Fruit fly (Drosophila melanogaster) whole organism, embryonic: Measurements from ENCODE around the gene CG7497.

Experiments
- Ada2b ChIP-seq: fragments of 200-800 bp; sonication (Bioruptor generic); IDR thresholded peaks from 2 replicates; pipeline ENCODE4 v1.3.6; 2022; ENCODE audit warnings: missing biosample characterization, missing genetic modification characterization
- Atf6 ChIP-seq: fragments of 200-800 bp; sonication (Bioruptor generic); IDR thresholded peaks from 2 replicates; pipeline ENCODE4 v1.3.6; 2022; ENCODE audit warnings: missing biosample characterization, missing genetic modification characterization
- Awh ChIP-seq: fragments of 200-800 bp; sonication (Bioruptor generic); IDR thresholded peaks from 2 replicates; pipeline ENCODE4, ENCODE4 v1.3.6; 2022; ENCODE audit warnings: missing biosample characterization, missing genetic modification characterization
- CG10654 ChIP-seq: fragments of 200-800 bp; sonication (Bioruptor generic); optimal IDR thresholded peaks from 2 replicates; lab custom pipeline; 2016; ENCODE audit warnings: missing biosample characterization, missing genetic modification characterization
- CG10959 ChIP-seq: fragments of 200-800 bp; sonication (Bioruptor generic); IDR thresholded peaks from 2 replicates; pipeline ENCODE4 v1.3.6; 2022; ENCODE audit warnings: missing biosample characterization, missing genetic modification characterization
- CG11695 ChIP-seq: fragments of 200-800 bp; sonication (Bioruptor generic); IDR thresholded peaks from 3 replicates; pipeline ENCODE4 v1.3.6; 2022; ENCODE audit warnings: missing biosample characterization, missing genetic modification characterization
- CG12104 ChIP-seq: fragments of 200-800 bp; sonication (Bioruptor generic); optimal IDR thresholded peaks from 3 replicates; lab custom pipeline; 2016; ENCODE audit warnings: missing biosample characterization, missing genetic modification characterization
- CG13123 ChIP-seq: fragments of 200-800 bp; sonication (Bioruptor generic); optimal IDR thresholded peaks from 2 replicates; lab custom pipeline; 2016; ENCODE audit warnings: missing biosample characterization, missing genetic modification characterization
- CG13287 ChIP-seq: fragments of 200-800 bp; sonication (Bioruptor generic); IDR thresholded peaks from 2 replicates; pipeline ENCODE4 v1.3.6; 2022; ENCODE audit warnings: missing biosample characterization, missing genetic modification characterization; ENCODE audit not compliant: partially characterized antibody
- CG14014 ChIP-seq: fragments of 200-800 bp; sonication (Bioruptor generic); IDR thresholded peaks from 2 replicates; pipeline ENCODE4 v1.3.6; 2022; ENCODE audit warnings: missing biosample characterization, missing genetic modification characterization
- CG14441 ChIP-seq: fragments of 200-800 bp; sonication (Bioruptor generic); IDR thresholded peaks from 2 replicates; pipeline ENCODE4 v1.3.6; 2022; ENCODE audit warnings: missing biosample characterization, missing genetic modification characterization
- CG15601 ChIP-seq: fragments of 200-800 bp; sonication (Bioruptor generic); optimal IDR thresholded peaks from 3 replicates; lab custom pipeline; 2019; ENCODE audit warnings: missing biosample characterization, mild to moderate bottlenecking, missing genetic modification characterization, moderate library complexity
- CG17385 ChIP-seq: fragments of 200-800 bp; sonication (Bioruptor generic); optimal IDR thresholded peaks from 3 replicates; lab custom pipeline; 2018; ENCODE audit warnings: missing biosample characterization, mild to moderate bottlenecking, missing genetic modification characterization
- CG17612 ChIP-seq: fragments of 200-800 bp; sonication (Bioruptor generic); IDR thresholded peaks from 2 replicates; pipeline ENCODE4 v1.3.6; 2022; ENCODE audit warnings: missing biosample characterization, missing genetic modification characterization
- CG17802 ChIP-seq: fragments of 200-800 bp; sonication (Bioruptor generic); optimal IDR thresholded peaks from 2 replicates; lab custom pipeline; 2018; ENCODE audit warnings: missing biosample characterization, mild to moderate bottlenecking, missing genetic modification characterization, moderate library complexity
- CG18011 ChIP-seq: fragments of 200-800 bp; sonication (Bioruptor generic); optimal IDR thresholded peaks from 2 replicates; lab custom pipeline; 2017; ENCODE audit warnings: missing biosample characterization, missing genetic modification characterization, mild to moderate bottlenecking, moderate library complexity, missing genotype
- CG18262 ChIP-seq: fragments of 200-800 bp; optimal IDR thresholded peaks from 3 replicates; lab custom pipeline; 2019; ENCODE audit warnings: missing biosample characterization, mild to moderate bottlenecking, missing genetic modification characterization, moderate library complexity
- CG30403 ChIP-seq: fragments of 200-800 bp; sonication (Bioruptor generic); optimal IDR thresholded peaks from 3 replicates; lab custom pipeline; 2016; ENCODE audit warnings: missing biosample characterization, missing genetic modification characterization
- CG31441 ChIP-seq: fragments of 200-800 bp; sonication (Bioruptor generic); IDR thresholded peaks from 2 replicates; pipeline ENCODE4 v1.3.6; 2022; ENCODE audit warnings: missing biosample characterization, missing genetic modification characterization
- CG32532 ChIP-seq: fragments of 200-800 bp; sonication (Bioruptor generic); IDR thresholded peaks from 2 replicates; pipeline ENCODE4 v1.3.6; 2022; ENCODE audit warnings: missing biosample characterization, missing genetic modification characterization
- CG3726 ChIP-seq: fragments of 200-800 bp; sonication (Bioruptor generic); IDR thresholded peaks from 3 replicates; pipeline ENCODE4, ENCODE4 v1.3.6; 2022; ENCODE audit warnings: missing biosample characterization, missing genetic modification characterization
- CG3838 ChIP-seq: fragments of 200-800 bp; sonication (Bioruptor generic); optimal IDR thresholded peaks from 3 replicates; lab custom pipeline; 2016; ENCODE audit warnings: missing biosample characterization, missing genetic modification characterization
- CG5245 ChIP-seq: fragments of 200-800 bp; sonication (Bioruptor generic); optimal IDR thresholded peaks from 3 replicates; lab custom pipeline; 2016; ENCODE audit warnings: missing biosample characterization, missing genetic modification characterization
- CG7745 ChIP-seq: fragments of 200-800 bp; sonication (Bioruptor generic); optimal IDR thresholded peaks from 2 replicates; lab custom pipeline; 2018; ENCODE audit warnings: missing biosample characterization, mild to moderate bottlenecking, missing genetic modification characterization, moderate library complexity
- CG9932 ChIP-seq: fragments of 200-800 bp; sonication (Bioruptor generic); IDR thresholded peaks from 2 replicates; pipeline ENCODE4 v1.3.6; 2022; ENCODE audit warnings: missing biosample characterization, missing genetic modification characterization
- D19A ChIP-seq: fragments of 200-800 bp; optimal IDR thresholded peaks from 3 replicates; lab custom pipeline; 2019; ENCODE audit warnings: missing biosample characterization, mild to moderate bottlenecking, missing genetic modification characterization, moderate library complexity
- Dbx ChIP-seq: fragments of 200-800 bp; sonication (Bioruptor generic); IDR thresholded peaks from 3 replicates; pipeline ENCODE4 v1.3.6; 2022; ENCODE audit warnings: missing biosample characterization, missing genetic modification characterization
- H15 ChIP-seq: fragments of 200-800 bp; sonication (Bioruptor generic); IDR thresholded peaks from 3 replicates; pipeline ENCODE4 v1.3.6; 2022; ENCODE audit warnings: missing biosample characterization, missing genetic modification characterization
- HHEX ChIP-seq: fragments of 200-800 bp; sonication (Bioruptor generic); optimal IDR thresholded peaks from 3 replicates; lab custom pipeline; 2017; ENCODE audit warnings: missing biosample characterization, mild to moderate bottlenecking, missing genetic modification characterization, missing genetic modification reagents
- Hr39 ChIP-seq: fragments of >200 bp; optimal IDR thresholded peaks from 2 replicates; lab custom pipeline; 2017
- Lpt ChIP-seq: fragments of >200 bp; optimal IDR thresholded peaks from 2 replicates; lab custom pipeline; 2018; ENCODE audit warnings: missing biosample characterization, missing genetic modification characterization
- Max ChIP-seq: fragments of 200-800 bp; sonication (Bioruptor generic); optimal IDR thresholded peaks from 2 replicates; lab custom pipeline; 2016; ENCODE audit warnings: missing biosample characterization, mild to moderate bottlenecking, missing genetic modification characterization
- Meics ChIP-seq: fragments of 200-800 bp; sonication (Bioruptor generic); optimal IDR thresholded peaks from 2 replicates; lab custom pipeline; 2017; ENCODE audit warnings: missing biosample characterization, mild to moderate bottlenecking, missing genetic modification characterization
- Mrtf ChIP-seq: fragments of 200-800 bp; sonication (Bioruptor generic); IDR thresholded peaks from 3 replicates; pipeline ENCODE4 v1.3.6; 2022; ENCODE audit warnings: missing biosample characterization, missing genetic modification characterization
- Xbp1 ChIP-seq: fragments of 200-800 bp; sonication (Bioruptor generic); optimal IDR thresholded peaks from 3 replicates; lab custom pipeline; 2016; ENCODE audit warnings: missing biosample characterization, mild to moderate bottlenecking, missing genetic modification characterization
- bowl ChIP-seq: fragments of 200-800 bp; sonication (Bioruptor generic); IDR thresholded peaks from 2 replicates; pipeline ENCODE4 v1.3.6; 2022; ENCODE audit warnings: missing biosample characterization, missing genetic modification characterization
- chn ChIP-seq: fragments of 200-800 bp; sonication (Bioruptor generic); optimal IDR thresholded peaks from 2 replicates; lab custom pipeline; 2016; ENCODE audit warnings: missing biosample characterization, missing genetic modification characterization
- eyg ChIP-seq: fragments of 200-800 bp; sonication (Bioruptor generic); optimal IDR thresholded peaks from 3 replicates; lab custom pipeline; 2016; ENCODE audit warnings: missing biosample characterization, missing genetic modification characterization
- gsb ChIP-seq: fragments of 200-800 bp; sonication (Bioruptor generic); IDR thresholded peaks from 2 replicates; pipeline ENCODE4 v1.3.6; 2022; ENCODE audit warnings: missing biosample characterization, missing genetic modification characterization
- her ChIP-seq: fragments of 200-800 bp; sonication (Bioruptor generic); optimal IDR thresholded peaks from 2 replicates; lab custom pipeline; 2016; ENCODE audit warnings: missing biosample characterization, missing genetic modification characterization
- insv ChIP-seq, 2 experiments: fragments of 200-800 bp; sonication (Bioruptor generic); optimal IDR thresholded peaks; 3 replicates each; lab custom pipeline; 2016 to 2018; ENCODE audit warnings: missing biosample characterization in 2 of 2, missing genetic modification characterization in 2 of 2
- kah ChIP-seq: fragments of 200-800 bp; sonication (Bioruptor generic); optimal IDR thresholded peaks from 2 replicates; lab custom pipeline; 2018; ENCODE audit warnings: missing biosample characterization, mild to moderate bottlenecking, missing genetic modification characterization
- lilli ChIP-seq: fragments of 200-800 bp; sonication (Bioruptor generic); optimal IDR thresholded peaks from 3 replicates; lab custom pipeline; 2016; ENCODE audit warnings: missing biosample characterization, missing genetic modification characterization
- lov ChIP-seq, 2 experiments: fragments of 200-800 bp in 1 of 2; fragments of >200 bp in 1 of 2; sonication (Bioruptor generic) in 1 of 2; IDR thresholded peaks in 1 of 2; optimal IDR thresholded peaks in 1 of 2; 2 replicates in 1 of 2; 3 replicates in 1 of 2; pipeline versions ENCODE4 v1.3.6 to Lab custom; 2017 to 2022; ENCODE audit warnings: missing biosample characterization in 1 of 2, missing genetic modification characterization in 1 of 2
- otp ChIP-seq: fragments of 200-800 bp; sonication (Bioruptor generic); IDR thresholded peaks from 3 replicates; pipeline ENCODE4, ENCODE4 v1.3.6; 2022; ENCODE audit warnings: missing biosample characterization, missing genetic modification characterization
- p53 ChIP-seq: fragments of 200-800 bp; sonication (Bioruptor generic); optimal IDR thresholded peaks from 2 replicates; lab custom pipeline; 2016; ENCODE audit warnings: missing biosample characterization, missing genetic modification characterization
- sd ChIP-seq: fragments of 200-800 bp; sonication (Bioruptor generic); optimal IDR thresholded peaks from 3 replicates; lab custom pipeline; 2018; ENCODE audit warnings: missing biosample characterization, mild to moderate bottlenecking, missing genetic modification characterization, moderate library complexity
- sens ChIP-seq: fragments of 200-800 bp; sonication (Bioruptor generic); peaks from one replicate; lab custom pipeline; 2016; ENCODE audit warnings: missing biosample characterization, missing genetic modification characterization
- sens-2 ChIP-seq: fragments of 200-800 bp; sonication (Bioruptor generic); IDR thresholded peaks from 2 replicates; pipeline ENCODE4 v1.3.6; 2022; ENCODE audit warnings: missing biosample characterization, missing genetic modification characterization
- shn ChIP-seq: fragments of 200-800 bp; sonication (Bioruptor generic); optimal IDR thresholded peaks from 3 replicates; lab custom pipeline; 2016; ENCODE audit warnings: missing biosample characterization, missing genetic modification characterization
- sima ChIP-seq: fragments of 200-800 bp; sonication (Bioruptor generic); optimal IDR thresholded peaks from 2 replicates; lab custom pipeline; 2016; ENCODE audit warnings: missing biosample characterization, missing genetic modification characterization
- so ChIP-seq: fragments of 200-800 bp; sonication (Bioruptor generic); IDR thresholded peaks from 3 replicates; pipeline ENCODE4 v1.3.6; 2022; ENCODE audit warnings: missing biosample characterization, missing genetic modification characterization
- ssp ChIP-seq: fragments of 200-800 bp; sonication (Bioruptor generic); IDR thresholded peaks from 2 replicates; pipeline ENCODE4 v1.3.6; 2022; ENCODE audit warnings: missing biosample characterization, missing genetic modification characterization
- zf30C ChIP-seq: fragments of 200-800 bp; sonication (Bioruptor generic); optimal IDR thresholded peaks from 3 replicates; lab custom pipeline; 2018; ENCODE audit warnings: missing biosample characterization, mild to moderate bottlenecking, missing genetic modification characterization

Gene CG7497

DNA sequence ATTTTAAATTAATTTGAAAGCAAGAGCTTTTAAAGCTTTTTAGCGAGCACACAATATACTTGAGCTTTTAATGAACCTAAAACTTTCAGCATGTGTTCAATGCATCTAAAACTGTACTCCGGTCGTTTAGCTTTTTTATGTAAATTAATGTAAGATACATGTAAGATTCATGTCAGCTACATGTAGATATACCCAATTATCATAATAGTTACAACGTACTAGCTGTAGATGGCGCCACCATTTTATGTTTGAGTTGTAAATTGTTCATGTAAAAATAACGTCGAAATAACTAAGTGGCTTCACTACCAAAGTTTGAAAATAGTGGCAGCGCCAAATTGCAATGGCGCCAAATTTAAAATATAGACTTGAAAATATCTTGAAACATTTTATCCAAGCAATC, 36.4 kb upstream of the CG7497 start (continued):
- TF ChIP-seq sima (GFP tag; lab: Kevin White, UChicago) = no peak
- TF ChIP-seq CG11695 (GFP tag; lab: Robert Waterston, UW) = no peak
- no peak for TF ChIP-seq sd (tag; lab: Kevin White, UChicago)
- TF ChIP-seq lov (optimal IDR thresholded peaks at IDR 0.05; lab: Kevin White, UChicago) = no peak
- TF ChIP-seq lov (GFP tag; IDR thresholded peaks at IDR 0.05; lab: Robert Waterston, UW) = no peak
- no peak for TF ChIP-seq D19A (tag; lab: Kevin White, UChicago)
- no peak for TF ChIP-seq CG10654 (GFP tag; lab: Kevin White, UChicago)
- TF ChIP-seq sens-2 (GFP tag; lab: Robert Waterston, UW) = no peak
- TF ChIP-seq Max (GFP tag; lab: Kevin White, UChicago) = no peak
- TF ChIP-seq lilli = no peak
- TF ChIP-seq CG13123 (GFP tag; lab: Kevin White, UChicago) = no peak
- TF ChIP-seq her (GFP tag; lab: Kevin White, UChicago) = no peak
- TF ChIP-seq Atf6 (GFP tag; lab: Robert Waterston, UW) = no peak
- TF ChIP-seq CG9932 (GFP tag; lab: Robert Waterston, UW) = no peak
- no peak for TF ChIP-seq otp
- no peak for TF ChIP-seq CG13287 (GFP tag; lab: Robert Waterston, UW)
- TF ChIP-seq CG7745 (tag; lab: Kevin White, UChicago) = peak; percentile 60
- TF ChIP-seq CG14441 (GFP tag; lab: Robert Waterston, UW) = no peak
- no peak for TF ChIP-seq kah
- TF ChIP-seq CG30403 (GFP tag; lab: Kevin White, UChicago) = peak; percentile 23
- no peak for TF ChIP-seq chn (GFP tag; lab: Kevin White, UChicago)
- no peak for TF ChIP-seq Meics (GFP tag; lab: Kevin White, UChicago)
- no peak for TF ChIP-seq CG17385 (GFP tag; lab: Kevin White, UChicago)
- no peak for TF ChIP-seq CG18011
- no peak for TF ChIP-seq CG31441 (GFP tag; lab: Robert Waterston, UW)
- TF ChIP-seq CG12104 (GFP tag; lab: Kevin White, UChicago) = no peak
- no peak for TF ChIP-seq CG3838
- no peak for TF ChIP-seq eyg (GFP tag; lab: Kevin White, UChicago)
- TF ChIP-seq bowl = no peak
- no peak for TF ChIP-seq H15 (GFP tag; lab: Robert Waterston, UW)
- TF ChIP-seq gsb = no peak
- TF ChIP-seq CG15601 (tag; lab: Kevin White, UChicago) = peak; percentile 59
- TF ChIP-seq CG10959 (GFP tag; lab: Robert Waterston, UW) = no peak
- TF ChIP-seq sens (GFP tag; lab: Kevin White, UChicago) = peak; percentile 61
- TF ChIP-seq Xbp1 (GFP tag; lab: Kevin White, UChicago) = peak; percentile 36
- no peak for TF ChIP-seq CG3726 (GFP tag; lab: Robert Waterston, UW)
- TF ChIP-seq zf30C = no peak
- no peak for TF ChIP-seq CG17612
- TF ChIP-seq Dbx (GFP tag; lab: Robert Waterston, UW) = peak; percentile 62
- TF ChIP-seq CG14014 (GFP tag; lab: Robert Waterston, UW) = no peak
- TF ChIP-seq CG17802 = no peak
- no peak for TF ChIP-seq CG18262 (tag; lab: Kevin White, UChicago)
- TF ChIP-seq Awh (GFP tag; lab: Robert Waterston, UW) = no peak
- no peak for TF ChIP-seq p53 (GFP tag; lab: Kevin White, UChicago)
- no peak for TF ChIP-seq Lpt (GFP tag; lab: Kevin White, UChicago)
- no peak for TF ChIP-seq Ada2b (GFP tag; lab: Robert Waterston, UW)
- peak in 1 of 2 experiments; percentile 38 for TF ChIP-seq insv (GFP tag; optimal IDR thresholded peaks at IDR 0.05; lab: Kevin White, UChicago)
- no peak for TF ChIP-seq shn
- TF ChIP-seq CG5245 (GFP tag; lab: Kevin White, UChicago) = no peak
- no peak for TF ChIP-seq HHEX (GFP tag; lab: Kevin White, UChicago)
- TF ChIP-seq Hr39 (lab: Kevin White, UChicago) = no peak
- TF ChIP-seq Mrtf = no peak
- TF ChIP-seq CG32532 (GFP tag; lab: Robert Waterston, UW) = 0 out of 2 replicates have a peak, but pooled peaks have one; percentile 13
- TF ChIP-seq so (GFP tag; lab: Robert Waterston, UW) = no peak
- TF ChIP-seq ssp (GFP tag; lab: Robert Waterston, UW) = no peak
